3 worm cellular contexts compared by ENCODE assay signal in the genomic region with DNA sequence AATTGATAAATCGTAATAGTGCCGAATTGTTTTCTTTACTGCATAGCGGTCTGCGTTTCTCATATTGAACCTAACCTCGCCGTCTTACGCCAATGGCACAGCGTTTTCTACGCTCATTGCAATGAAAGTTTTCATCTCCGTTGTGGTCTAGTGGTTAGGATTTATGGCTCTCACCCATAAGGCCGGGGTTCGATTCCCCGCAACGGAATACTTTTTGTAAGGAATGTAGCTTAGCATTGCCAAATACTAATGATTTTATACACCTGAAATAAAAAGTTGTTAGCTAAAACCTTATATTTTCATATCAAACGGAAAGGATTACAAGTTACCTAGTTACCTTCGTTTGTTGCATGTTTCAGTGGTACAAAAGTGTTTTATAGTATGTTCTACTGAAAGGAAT.
A peak's percentile ranks its signal among the peaks of the same experiment; 100 is the strongest.
TF ChIP-seq lines count a peak whose summit lies in the region.

No protein-coding gene starts in this region.

TF ChIP-seq in whole organism, L1 larva, 84 proteins besides CTCF, POLR2A, EP300 and RAD21 (continued from another document and continues in another):
- no peak for TF ChIP-seq tlp-1 (tag; optimal IDR thresholded peaks at IDR 0.05; lab: Kevin White, UChicago)
- no peak for TF ChIP-seq C34B4.2 (tag; optimal IDR thresholded peaks at IDR 0.05; lab: Kevin White, UChicago)
- TF ChIP-seq nhr-84 (tag; optimal IDR thresholded peaks at IDR 0.05; lab: Kevin White, UChicago) = no peak
- no peak for TF ChIP-seq hpl-2 (GFP tag; optimal IDR thresholded peaks at IDR 0.05; lab: Kevin White, UChicago)
- TF ChIP-seq rnt-1 (tag; optimal IDR thresholded peaks at IDR 0.05; lab: Kevin White, UChicago) = peak; percentile 81
- TF ChIP-seq sptf-1 (tag; optimal IDR thresholded peaks at IDR 0.05; lab: Kevin White, UChicago) = no peak
- TF ChIP-seq lin-15B (tag; optimal IDR thresholded peaks at IDR 0.05; lab: Kevin White, UChicago) = no peak
- no peak for TF ChIP-seq unc-30 (tag; optimal IDR thresholded peaks at IDR 0.05; lab: Kevin White, UChicago)
- no peak for TF ChIP-seq nhr-28 (tag; optimal IDR thresholded peaks at IDR 0.05; lab: Kevin White, UChicago)
- TF ChIP-seq nhr-76 (tag; optimal IDR thresholded peaks at IDR 0.05; lab: Kevin White, UChicago) = peak; percentile 26
- TF ChIP-seq sup-37 (GFP tag; optimal IDR thresholded peaks at IDR 0.05; lab: Kevin White, UChicago) = peak; percentile 52
- no peak for TF ChIP-seq fkh-4 (tag; optimal IDR thresholded peaks at IDR 0.05; lab: Kevin White, UChicago; ENCODE audit: borderline replicate concordance)
- no peak for TF ChIP-seq Y116A8C.19 (tag; optimal IDR thresholded peaks at IDR 0.05; lab: Kevin White, UChicago; ENCODE audit: borderline replicate concordance)
- no peak for TF ChIP-seq nhr-12 (tag; optimal IDR thresholded peaks at IDR 0.05; lab: Kevin White, UChicago)
- peak; percentile 47 for TF ChIP-seq zag-1 (tag; optimal IDR thresholded peaks at IDR 0.05; lab: Kevin White, UChicago)
- TF ChIP-seq blmp-1 (tag; optimal IDR thresholded peaks at IDR 0.05; lab: Kevin White, UChicago) = peak; percentile 56
- TF ChIP-seq snu-23 (GFP tag; optimal IDR thresholded peaks at IDR 0.05; lab: Kevin White, UChicago) = peak; percentile 92
- TF ChIP-seq fkh-8 (tag; optimal IDR thresholded peaks at IDR 0.05; lab: Kevin White, UChicago) = peak; percentile 78
- no peak for TF ChIP-seq mef-2 (tag; optimal IDR thresholded peaks at IDR 0.05; lab: Kevin White, UChicago)
- peak; percentile 22 for TF ChIP-seq lin-13 (GFP tag; optimal IDR thresholded peaks at IDR 0.05; lab: Kevin White, UChicago)
- peak; percentile 19 for TF ChIP-seq lir-3 (tag; optimal IDR thresholded peaks at IDR 0.05; lab: Kevin White, UChicago; ENCODE audit: poor library complexity)
- TF ChIP-seq nhr-20 (tag; optimal IDR thresholded peaks at IDR 0.05; lab: Kevin White, UChicago) = peak; percentile 87
- peak; percentile 37 for TF ChIP-seq jun-1 (tag; optimal IDR thresholded peaks at IDR 0.05; lab: Kevin White, UChicago)
- peak; percentile 62 for TF ChIP-seq xbp-1 (tag; optimal IDR thresholded peaks at IDR 0.05; lab: Kevin White, UChicago)
- peak; percentile 68 to 87 (median 69) for TF ChIP-seq ceh-82 (tag; optimal IDR thresholded peaks at IDR 0.05; lab: Kevin White, UChicago)
- peak; percentile 60 for TF ChIP-seq nhr-237 (tag; optimal IDR thresholded peaks at IDR 0.05; lab: Kevin White, UChicago)
- TF ChIP-seq nhr-71 (tag; optimal IDR thresholded peaks at IDR 0.05; lab: Kevin White, UChicago) = peak; percentile 87
- peak; percentile 48 for TF ChIP-seq aly-2 (tag; optimal IDR thresholded peaks at IDR 0.05; lab: Kevin White, UChicago)
- peak; percentile 80 for TF ChIP-seq nhr-77 (tag; optimal IDR thresholded peaks at IDR 0.05; lab: Kevin White, UChicago)
- peak; percentile 83 for TF ChIP-seq nhr-19 (GFP tag; conservative IDR thresholded peaks at IDR 0.05; lab: Robert Waterston, UW)
- no peak for TF ChIP-seq ets-5 (GFP tag; IDR thresholded peaks at IDR 0.05; lab: Robert Waterston, UW)
- peak; percentile 69 for TF ChIP-seq unc-86 (tag; optimal IDR thresholded peaks at IDR 0.05; lab: Kevin White, UChicago)
- TF ChIP-seq ceh-90 (tag; optimal IDR thresholded peaks at IDR 0.05; lab: Kevin White, UChicago) = no peak
- peak; percentile 91 for TF ChIP-seq unc-130 (tag; optimal IDR thresholded peaks at IDR 0.05; lab: Kevin White, UChicago)
- no peak for TF ChIP-seq vab-15 (tag; optimal IDR thresholded peaks at IDR 0.05; lab: Kevin White, UChicago)
- peak; percentile 39; the same call in 1 of the 2 replicates for TF ChIP-seq unc-98 (GFP tag; IDR thresholded peaks at IDR 0.05; lab: Robert Waterston, UW)
- TF ChIP-seq ceh-88 (GFP tag; IDR thresholded peaks at IDR 0.05; lab: Robert Waterston, UW) = peak; percentile 48; the same call in 1 of the 2 replicates
- TF ChIP-seq alr-1 (tag; optimal IDR thresholded peaks at IDR 0.05; lab: Kevin White, UChicago; ENCODE audit: borderline replicate concordance) = no peak
- TF ChIP-seq mab-9 (GFP tag; IDR thresholded peaks at IDR 0.05; lab: Robert Waterston, UW) = no peak
- TF ChIP-seq irx-1 (tag; optimal IDR thresholded peaks at IDR 0.05; lab: Kevin White, UChicago) = peak; percentile 65
- no peak for TF ChIP-seq ama-1 (optimal IDR thresholded peaks at IDR 0.05; lab: Kevin White, UChicago)
- TF ChIP-seq unc-62 (GFP tag; optimal IDR thresholded peaks at IDR 0.05; lab: Kevin White, UChicago) = no peak

TF ChIP-seq in whole organism, L3 larva, 47 proteins besides CTCF, POLR2A, EP300 and RAD21 (continued from another document):
- TF ChIP-seq nhr-237 (tag; optimal IDR thresholded peaks at IDR 0.05; lab: Kevin White, UChicago) (no peak), nhr-28 (tag; optimal IDR thresholded peaks at IDR 0.05; lab: Kevin White, UChicago) (no peak), nfya-1 (tag; optimal IDR thresholded peaks at IDR 0.05; lab: Kevin White, UChicago; ENCODE audit: insufficient read depth) (peak; percentile 63), skn-1 (tag; optimal IDR thresholded peaks at IDR 0.05; lab: Kevin White, UChicago) (peak; percentile 56), ceh-9 (tag; optimal IDR thresholded peaks at IDR 0.05; lab: Kevin White, UChicago) (no peak), tbx-2 (tag; optimal IDR thresholded peaks at IDR 0.05; lab: Kevin White, UChicago) (peak; percentile 74), nhr-77 (tag; optimal IDR thresholded peaks at IDR 0.05; lab: Kevin White, UChicago) (no peak), mml-1 (tag; optimal IDR thresholded peaks at IDR 0.05; lab: Kevin White, UChicago) (no peak), elt-3 (tag; optimal IDR thresholded peaks at IDR 0.05; lab: Kevin White, UChicago) (no peak), nhr-43 (tag; optimal IDR thresholded peaks at IDR 0.05; lab: Kevin White, UChicago; ENCODE audit: poor library complexity, severe bottlenecking) (peak; percentile 71), zag-1 (tag; optimal IDR thresholded peaks at IDR 0.05; lab: Kevin White, UChicago) (no peak), nhr-67 (tag; optimal IDR thresholded peaks at IDR 0.05; lab: Kevin White, UChicago) (no peak), nhr-76 (tag; optimal IDR thresholded peaks at IDR 0.05; lab: Kevin White, UChicago) (peak; percentile 16), ceh-28 (tag; optimal IDR thresholded peaks at IDR 0.05; lab: Kevin White, UChicago) (no peak), egl-5 (tag; optimal IDR thresholded peaks at IDR 0.05; lab: Kevin White, UChicago) (peak; percentile 49), mdl-1 (tag; optimal IDR thresholded peaks at IDR 0.05; lab: Kevin White, UChicago) (no peak), lsy-12 (tag; optimal IDR thresholded peaks at IDR 0.05; lab: Kevin White, UChicago) (peak; percentile 61), snpc-4 (tag; optimal IDR thresholded peaks at IDR 0.05; lab: Kevin White, UChicago) (peak; percentile 1), ceh-16 (tag; optimal IDR thresholded peaks at IDR 0.05; lab: Kevin White, UChicago) (no peak), fkh-10 (GFP tag; optimal IDR thresholded peaks at IDR 0.05; lab: Kevin White, UChicago) (peak; percentile 53), eor-1 (tag; optimal IDR thresholded peaks at IDR 0.05; lab: Kevin White, UChicago) (no peak), pqm-1 (tag; optimal IDR thresholded peaks at IDR 0.05; lab: Kevin White, UChicago) (peak; percentile 1), egl-27 (tag; optimal IDR thresholded peaks at IDR 0.05; lab: Kevin White, UChicago) (no peak), lin-15B (tag; optimal IDR thresholded peaks at IDR 0.05; lab: Kevin White, UChicago) (peak; percentile 14), R02D3.7 (tag; optimal IDR thresholded peaks at IDR 0.05; lab: Kevin White, UChicago) (peak; percentile 24), ceh-82 (tag; optimal IDR thresholded peaks at IDR 0.05; lab: Kevin White, UChicago) (no peak), daf-12 (tag; optimal IDR thresholded peaks at IDR 0.05; lab: Kevin White, UChicago) (no peak), ztf-11 (tag; optimal IDR thresholded peaks at IDR 0.05; lab: Kevin White, UChicago) (no peak)

TF ChIP-seq in whole organism, young adult, 124 proteins besides CTCF, POLR2A, EP300 and RAD21 (continued from another document and continues in another):
- TF ChIP-seq unc-62 (GFP tag; optimal IDR thresholded peaks at IDR 0.05; lab: Kevin White, UChicago) = no peak
- 0 out of 2 replicates have a peak, but pooled peaks have one; percentile 73 for TF ChIP-seq lag-1 (GFP tag; IDR thresholded peaks at IDR 0.05; lab: Robert Waterston, UW)
- peak; percentile 79 for TF ChIP-seq mxl-1 (tag; optimal IDR thresholded peaks at IDR 0.05; lab: Kevin White, UChicago)
- no peak for TF ChIP-seq F49E8.2 (tag; optimal IDR thresholded peaks at IDR 0.05; lab: Kevin White, UChicago; ENCODE audit: insufficient read depth)
- peak; percentile 98 for TF ChIP-seq tbp1 (GFP tag; optimal IDR thresholded peaks at IDR 0.05; lab: Kevin White, UChicago)
- TF ChIP-seq T07F8.4 (tag; optimal IDR thresholded peaks at IDR 0.05; lab: Kevin White, UChicago) = peak; percentile 76
- TF ChIP-seq Y53G8AR.9 (GFP tag; conservative IDR thresholded peaks at IDR 0.05; lab: Robert Waterston, UW) = peak; percentile 63; the same call in 1 of the 2 replicates
- TF ChIP-seq zim-3 (tag; optimal IDR thresholded peaks at IDR 0.05; lab: Kevin White, UChicago) = peak; percentile 32
- TF ChIP-seq repo-1 (tag; optimal IDR thresholded peaks at IDR 0.05; lab: Kevin White, UChicago) = peak; percentile 7
- peak; percentile 61 for TF ChIP-seq D2030.7 (GFP tag; IDR thresholded peaks at IDR 0.05; lab: Robert Waterston, UW)
- TF ChIP-seq nhr-27 (tag; optimal IDR thresholded peaks at IDR 0.05; lab: Kevin White, UChicago) = no peak
- TF ChIP-seq him-1 (tag; optimal IDR thresholded peaks at IDR 0.05; lab: Kevin White, UChicago) = peak; percentile 89
- TF ChIP-seq ets-4 (GFP tag; optimal IDR thresholded peaks at IDR 0.05; lab: Kevin White, UChicago) = no peak
- peak; percentile 74 for TF ChIP-seq ZK185.1 (tag; optimal IDR thresholded peaks at IDR 0.05; lab: Kevin White, UChicago; ENCODE audit: poor library complexity, severe bottlenecking)
- TF ChIP-seq lin-35 (GFP tag; optimal IDR thresholded peaks at IDR 0.05; lab: Kevin White, UChicago) = peak in 1 of 3 experiments; percentile 74
- 0 out of 2 replicates have a peak, but pooled peaks have one; percentile 58 for TF ChIP-seq aptf-3 (GFP tag; IDR thresholded peaks at IDR 0.05; lab: Robert Waterston, UW)
- TF ChIP-seq efl-1 (GFP tag; optimal IDR thresholded peaks at IDR 0.05; lab: Kevin White, UChicago) = no peak
- peak; percentile 82 for TF ChIP-seq madf-10 (tag; optimal IDR thresholded peaks at IDR 0.05; lab: Kevin White, UChicago)
- TF ChIP-seq ztf-25 (GFP tag; IDR thresholded peaks at IDR 0.05; lab: Robert Waterston, UW) = peak; percentile 83; the same call in 1 of the 2 replicates
- 0 out of 2 replicates have a peak, but pooled peaks have one; percentile 60 for TF ChIP-seq Y56A3A.18 (GFP tag; IDR thresholded peaks at IDR 0.05; lab: Robert Waterston, UW)
- no peak for TF ChIP-seq ceh-91 (GFP tag; IDR thresholded peaks at IDR 0.05; lab: Robert Waterston, UW)
- TF ChIP-seq sea-2 (GFP tag; IDR thresholded peaks at IDR 0.05; lab: Robert Waterston, UW) = no peak
- TF ChIP-seq mes-4 (tag; optimal IDR thresholded peaks at IDR 0.05; lab: Kevin White, UChicago) = peak; percentile 77
- TF ChIP-seq nhr-179 (tag; optimal IDR thresholded peaks at IDR 0.05; lab: Kevin White, UChicago) = no peak
- 0 out of 2 replicates have a peak, but pooled peaks have one; percentile 34 for TF ChIP-seq C06A6.2 (GFP tag; conservative IDR thresholded peaks at IDR 0.05; lab: Robert Waterston, UW)
- peak; percentile 76 for TF ChIP-seq ceh-27 (GFP tag; optimal IDR thresholded peaks at IDR 0.05; lab: Kevin White, UChicago)
- peak; percentile 44; the same call in 1 of the 2 replicates for TF ChIP-seq let-526 (GFP tag; IDR thresholded peaks at IDR 0.05; lab: Robert Waterston, UW)
- TF ChIP-seq nfyb-1 (GFP tag; IDR thresholded peaks at IDR 0.05; lab: Robert Waterston, UW) = peak; percentile 84
- no peak for TF ChIP-seq sptf-2 (GFP tag; optimal IDR thresholded peaks at IDR 0.05; lab: Kevin White, UChicago)
- TF ChIP-seq ceh-100 (GFP tag; IDR thresholded peaks at IDR 0.05; lab: Robert Waterston, UW) = peak; percentile 46; the same call in 1 of the 2 replicates
- peak; percentile 87 for TF ChIP-seq chd-7 (tag; optimal IDR thresholded peaks at IDR 0.05; lab: Kevin White, UChicago)
- TF ChIP-seq bed-2 (GFP tag; IDR thresholded peaks at IDR 0.05; lab: Robert Waterston, UW) = no peak
- TF ChIP-seq Y53F4B.3 (GFP tag; IDR thresholded peaks at IDR 0.05; lab: Robert Waterston, UW) = no peak
- peak; percentile 44; the same call in 1 of the 2 replicates for TF ChIP-seq cebp-1 (GFP tag; IDR thresholded peaks at IDR 0.05; lab: Robert Waterston, UW)
- TF ChIP-seq cebp-1 (tag; optimal IDR thresholded peaks at IDR 0.05; lab: Kevin White, UChicago) = peak; percentile 77
- TF ChIP-seq ztf-6 (GFP tag; IDR thresholded peaks at IDR 0.05; lab: Robert Waterston, UW) = peak; percentile 15; the same call in 1 of the 2 replicates
- TF ChIP-seq rpc-1 (optimal IDR thresholded peaks at IDR 0.05; lab: Kevin White, UChicago) = peak; percentile 96
- TF ChIP-seq rpc-1 (tag; optimal IDR thresholded peaks at IDR 0.05; lab: Kevin White, UChicago) = peak; percentile 95
- TF ChIP-seq F22D6.2 (tag; optimal IDR thresholded peaks at IDR 0.05; lab: Kevin White, UChicago) = peak; percentile 38
- peak; percentile 98 for TF ChIP-seq B0261.1 (tag; optimal IDR thresholded peaks at IDR 0.05; lab: Kevin White, UChicago)
- TF ChIP-seq athp-1 (tag; optimal IDR thresholded peaks at IDR 0.05; lab: Kevin White, UChicago) = peak; percentile 57
- no peak for TF ChIP-seq ccch-3 (GFP tag; optimal IDR thresholded peaks at IDR 0.05; lab: Kevin White, UChicago)
- peak; percentile 68 for TF ChIP-seq lir-1 (GFP tag; conservative IDR thresholded peaks at IDR 0.05; lab: Robert Waterston, UW)
- no peak; the same call in none of the 2 replicates for TF ChIP-seq B0336.3 (GFP tag; IDR thresholded peaks at IDR 0.05; lab: Robert Waterston, UW)
- TF ChIP-seq lin-40 (tag; optimal IDR thresholded peaks at IDR 0.05; lab: Kevin White, UChicago) = peak; percentile 90
- no peak for TF ChIP-seq aptf-2 (GFP tag; conservative IDR thresholded peaks at IDR 0.05; lab: Robert Waterston, UW)
- TF ChIP-seq mcd-1 (GFP tag; IDR thresholded peaks at IDR 0.05; lab: Robert Waterston, UW) = peak; percentile 62; the same call in 1 of the 2 replicates
- TF ChIP-seq egl-44 (GFP tag; IDR thresholded peaks at IDR 0.05; lab: Robert Waterston, UW) = peak; percentile 73
- TF ChIP-seq ztf-18 (tag; optimal IDR thresholded peaks at IDR 0.05; lab: Kevin White, UChicago) = peak; percentile 54
- peak; percentile 52 for TF ChIP-seq snpc-1.1 (tag; optimal IDR thresholded peaks at IDR 0.05; lab: Kevin White, UChicago; ENCODE audit: insufficient read depth)
- TF ChIP-seq nhr-80 (tag; optimal IDR thresholded peaks at IDR 0.05; lab: Kevin White, UChicago) = peak; percentile 41
- TF ChIP-seq ceh-58 (GFP tag; IDR thresholded peaks at IDR 0.05; lab: Robert Waterston, UW) = no peak
- TF ChIP-seq nfya-1 (tag; optimal IDR thresholded peaks at IDR 0.05; lab: Kevin White, UChicago; ENCODE audit: borderline replicate concordance, insufficient read depth) = no peak
- TF ChIP-seq tlf-1 (GFP tag; optimal IDR thresholded peaks at IDR 0.05; lab: Kevin White, UChicago) = peak; percentile 56
- TF ChIP-seq F52B5.7 (tag; optimal IDR thresholded peaks at IDR 0.05; lab: Kevin White, UChicago) = peak; percentile 76
- peak; percentile 89 for TF ChIP-seq lin-26 (GFP tag; IDR thresholded peaks at IDR 0.05; lab: Robert Waterston, UW)
- peak; percentile 75 for TF ChIP-seq K11D2.4 (GFP tag; IDR thresholded peaks at IDR 0.05; lab: Robert Waterston, UW)
- TF ChIP-seq pbrm-1 (GFP tag; IDR thresholded peaks at IDR 0.05; lab: Robert Waterston, UW) = peak; percentile 79
- TF ChIP-seq xnd-1 (tag; optimal IDR thresholded peaks at IDR 0.05; lab: Kevin White, UChicago) = no peak
- TF ChIP-seq dpl-1 (GFP tag; optimal IDR thresholded peaks at IDR 0.05; lab: Kevin White, UChicago) = no peak
- no peak for TF ChIP-seq madf-8 (GFP tag; conservative IDR thresholded peaks at IDR 0.05; lab: Robert Waterston, UW)
- TF ChIP-seq F37B4.10 (GFP tag; IDR thresholded peaks at IDR 0.05; lab: Robert Waterston, UW) = no peak
- peak; percentile 55 for TF ChIP-seq hlh-12 (tag; optimal IDR thresholded peaks at IDR 0.05; lab: Kevin White, UChicago)
- peak; percentile 68 for TF ChIP-seq gei-17 (GFP tag; optimal IDR thresholded peaks at IDR 0.05; lab: Kevin White, UChicago)
